Worm (Caenorhabditis elegans) whole organism, L2 larva: ENCODE results near the gene srh-268.

ENCODE experiments used
- ZK546.5 ChIP-seq: sonication (generic microtip); optimal IDR thresholded peaks from 2 replicates; lab custom pipeline; 2017; ENCODE audit warnings: missing biosample characterization, missing genetic modification characterization
- nhr-11 ChIP-seq: fragments of 150-350 bp; optimal IDR thresholded peaks from 2 replicates; lab custom pipeline; 2014; ENCODE audit warnings: missing biosample characterization, missing genetic modification characterization
- sma-9 ChIP-seq, 2 experiments: fragments of 150-350 bp in 1 of 2; sonication (generic microtip) in 1 of 2; optimal IDR thresholded peaks; 2 replicates each; lab custom pipeline; 2014 to 2016; ENCODE audit warnings: missing genetic modification characterization in 2 of 2, mild to moderate bottlenecking in 1 of 2, missing biosample characterization in 1 of 2, missing compliant biosample characterization in 1 of 2, missing genetic modification reagents in 1 of 2, moderate library complexity in 1 of 2

DNA sequence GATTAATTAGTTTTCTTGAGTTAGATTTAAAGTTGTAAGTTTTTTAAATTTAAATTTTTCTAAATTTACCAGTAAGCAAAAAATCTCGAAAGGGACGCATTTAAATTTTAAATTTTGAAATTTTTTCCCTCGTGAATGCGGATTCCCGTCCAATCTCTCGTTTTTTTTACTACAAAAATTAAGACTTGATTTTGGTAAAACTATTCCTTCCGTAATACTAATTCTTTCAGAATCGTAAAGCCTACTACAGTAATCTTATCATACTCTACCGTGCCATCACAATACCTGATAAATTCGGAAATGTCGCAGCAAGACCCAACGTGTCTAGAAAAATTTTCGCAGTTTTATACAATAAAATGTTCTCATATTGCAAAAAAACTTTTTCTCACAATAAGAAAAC lies 6.1 kb downstream of the srh-268 start, which contains the start of the genes C54F6.19 and nhx-3:
- TF ChIP-seq nhr-11 (tag; lab: Kevin White, UChicago), result no peak
- TF ChIP-seq ZK546.5 (tag; lab: Kevin White, UChicago), result no peak
- no peak for TF ChIP-seq sma-9 (GFP tag; optimal IDR thresholded peaks at IDR 0.05; lab: Kevin White, UChicago)
- TF ChIP-seq sma-9 (tag; optimal IDR thresholded peaks at IDR 0.05; lab: Kevin White, UChicago), result no peak
